In the genomic region with DNA sequence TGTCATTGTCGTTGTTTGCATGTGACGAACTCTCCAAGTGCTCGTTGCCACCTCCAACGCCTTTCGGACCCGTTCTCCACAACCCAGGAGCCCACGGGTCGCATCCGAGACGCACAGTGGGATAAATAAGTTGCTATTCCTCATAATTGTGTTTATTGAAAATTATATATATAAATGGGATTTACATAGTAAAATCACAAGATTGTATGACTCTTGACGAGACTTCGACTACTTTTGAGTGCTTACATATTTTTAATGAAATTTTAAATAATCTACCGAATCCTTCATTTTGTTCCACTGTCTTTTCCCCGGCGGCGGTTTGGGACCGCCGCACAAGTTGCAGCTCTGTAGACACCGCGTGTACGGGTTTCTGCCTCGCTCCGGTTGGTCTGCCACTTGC, we compare ENCODE assay signal across 1 fruit fly cellular context.
TF ChIP-seq lines count a peak whose summit lies in the region.

No protein-coding gene starts in this region.

TF ChIP-seq in whole organism, embryonic, 481 proteins besides CTCF, POLR2A, EP300 and RAD21 (continued from another document and continues in another):
- TF ChIP-seq CG11504 (tag; optimal IDR thresholded peaks at IDR 0.05; lab: Kevin White, UChicago): peak; percentile 36
- no peak for TF ChIP-seq CG7357 (GFP tag; IDR thresholded peaks at IDR 0.05; lab: Robert Waterston, UW)
- TF ChIP-seq gro (GFP tag; optimal IDR thresholded peaks at IDR 0.05; lab: Kevin White, UChicago): no peak
- no peak for TF ChIP-seq Deaf1 (tag; optimal IDR thresholded peaks at IDR 0.05; lab: Kevin White, UChicago)
- TF ChIP-seq Optix (GFP tag; IDR thresholded peaks at IDR 0.05; lab: Robert Waterston, UW): no peak
- no peak for TF ChIP-seq CG10543 (GFP tag; optimal IDR thresholded peaks at IDR 0.05; lab: Kevin White, UChicago)
- peak in 1 of 2 experiments; percentile 3 for TF ChIP-seq Hr78 (GFP tag; optimal IDR thresholded peaks at IDR 0.05; lab: Kevin White, UChicago)
- no peak for TF ChIP-seq tll (GFP tag; optimal IDR thresholded peaks at IDR 0.05; lab: Kevin White, UChicago)
- peak; percentile 68 for TF ChIP-seq row (GFP tag; IDR thresholded peaks at IDR 0.05; lab: Robert Waterston, UW)
- no peak for TF ChIP-seq D19A (tag; optimal IDR thresholded peaks at IDR 0.05; lab: Kevin White, UChicago)
- TF ChIP-seq CG15479 (GFP tag; optimal IDR thresholded peaks at IDR 0.05; lab: Kevin White, UChicago): no peak
- TF ChIP-seq CG8478 (optimal IDR thresholded peaks at IDR 0.05; lab: Kevin White, UChicago): no peak
- TF ChIP-seq disco-r (GFP tag; optimal IDR thresholded peaks at IDR 0.05; lab: Kevin White, UChicago): no peak
- no peak for TF ChIP-seq CG15269 (tag; optimal IDR thresholded peaks at IDR 0.05; lab: Kevin White, UChicago)
- TF ChIP-seq Neu2 (GFP tag; optimal IDR thresholded peaks at IDR 0.05; lab: Kevin White, UChicago; ENCODE audit: borderline replicate concordance): no peak
- no peak for TF ChIP-seq B-H2 (GFP tag; optimal IDR thresholded peaks at IDR 0.05; lab: Kevin White, UChicago)
- no peak for TF ChIP-seq Ravus (GFP tag; IDR thresholded peaks at IDR 0.05; lab: Robert Waterston, UW)
- TF ChIP-seq shn (GFP tag; optimal IDR thresholded peaks at IDR 0.05; lab: Kevin White, UChicago): no peak
- no peak for TF ChIP-seq slp2 (GFP tag; optimal IDR thresholded peaks at IDR 0.05; lab: Kevin White, UChicago)
- no peak for TF ChIP-seq HLH54F (GFP tag; optimal IDR thresholded peaks at IDR 0.05; lab: Kevin White, UChicago)
- TF ChIP-seq bowl (GFP tag; IDR thresholded peaks at IDR 0.05; lab: Robert Waterston, UW): no peak
- TF ChIP-seq phol (tag; optimal IDR thresholded peaks at IDR 0.05; lab: Kevin White, UChicago): peak; percentile 41
- TF ChIP-seq CG32772 (GFP tag; IDR thresholded peaks at IDR 0.05; lab: Robert Waterston, UW): 0 out of 2 replicates have a peak, but pooled peaks have one; percentile 28
- TF ChIP-seq Xbp1 (GFP tag; optimal IDR thresholded peaks at IDR 0.05; lab: Kevin White, UChicago): peak; percentile 16
- peak; percentile 44 for TF ChIP-seq CG7271 (tag; optimal IDR thresholded peaks at IDR 0.05; lab: Kevin White, UChicago)
- no peak for TF ChIP-seq her (GFP tag; optimal IDR thresholded peaks at IDR 0.05; lab: Kevin White, UChicago)
- TF ChIP-seq chm (GFP tag; IDR thresholded peaks at IDR 0.05; lab: Robert Waterston, UW): peak; percentile 64
- TF ChIP-seq Trl (optimal IDR thresholded peaks at IDR 0.05; lab: Kevin White, UChicago): no peak
- no peak for TF ChIP-seq Trl (GFP tag; optimal IDR thresholded peaks at IDR 0.05; lab: Kevin White, UChicago)
- TF ChIP-seq CG17912 (GFP tag; optimal IDR thresholded peaks at IDR 0.05; lab: Kevin White, UChicago): no peak
- TF ChIP-seq maf-S (GFP tag; optimal IDR thresholded peaks at IDR 0.05; lab: Kevin White, UChicago): no peak
- no peak for TF ChIP-seq CG12942 (GFP tag; optimal IDR thresholded peaks at IDR 0.05; lab: Kevin White, UChicago)
- TF ChIP-seq Max (GFP tag; optimal IDR thresholded peaks at IDR 0.05; lab: Kevin White, UChicago): no peak
- TF ChIP-seq CG3065 (GFP tag; optimal IDR thresholded peaks at IDR 0.05; lab: Kevin White, UChicago): no peak
- TF ChIP-seq nom (GFP tag; optimal IDR thresholded peaks at IDR 0.05; lab: Kevin White, UChicago): no peak
- 0 out of 3 replicates have a peak, but pooled peaks have one; percentile 29 for TF ChIP-seq so (GFP tag; IDR thresholded peaks at IDR 0.05; lab: Robert Waterston, UW)
- peak; percentile 19 for TF ChIP-seq az2 (GFP tag; optimal IDR thresholded peaks at IDR 0.05; lab: Kevin White, UChicago)
- TF ChIP-seq unpg (GFP tag; optimal IDR thresholded peaks at IDR 0.05; lab: Kevin White, UChicago): peak; percentile 44
- TF ChIP-seq lilli (GFP tag; optimal IDR thresholded peaks at IDR 0.05; lab: Kevin White, UChicago): peak; percentile 16
- peak in 1 of 2 experiments; percentile 35 for TF ChIP-seq Hr51 (GFP tag; optimal IDR thresholded peaks at IDR 0.05; lab: Kevin White, UChicago)
- TF ChIP-seq chif (GFP tag; optimal IDR thresholded peaks at IDR 0.05; lab: Kevin White, UChicago): peak in 1 of 2 experiments; percentile 3
- TF ChIP-seq CG8924 (tag; optimal IDR thresholded peaks at IDR 0.05; lab: Kevin White, UChicago): peak; percentile 27
- no peak for TF ChIP-seq stc (GFP tag; IDR thresholded peaks at IDR 0.05; lab: Robert Waterston, UW)
- peak; percentile 40; the same call in 1 of the 2 replicates for TF ChIP-seq wor (GFP tag; IDR thresholded peaks at IDR 0.05; lab: Robert Waterston, UW)
- TF ChIP-seq tx (GFP tag; optimal IDR thresholded peaks at IDR 0.05; lab: Kevin White, UChicago): no peak
- TF ChIP-seq CG33557 (GFP tag; optimal IDR thresholded peaks at IDR 0.05; lab: Kevin White, UChicago): peak; percentile 6
- TF ChIP-seq CG16779 (GFP tag; IDR thresholded peaks at IDR 0.05; lab: Robert Waterston, UW): no peak
- no peak for TF ChIP-seq H15 (GFP tag; IDR thresholded peaks at IDR 0.05; lab: Robert Waterston, UW)
- TF ChIP-seq prd (optimal IDR thresholded peaks at IDR 0.05; lab: Kevin White, UChicago): no peak
- peak; percentile 68 for TF ChIP-seq prd (GFP tag; IDR thresholded peaks at IDR 0.05; lab: Robert Waterston, UW)
- TF ChIP-seq CG10979 (tag; optimal IDR thresholded peaks at IDR 0.05; lab: Kevin White, UChicago): peak; percentile 56
- no peak for TF ChIP-seq BEAF-32 (GFP tag; optimal IDR thresholded peaks at IDR 0.05; lab: Kevin White, UChicago)
- TF ChIP-seq H2.0 (GFP tag; IDR thresholded peaks at IDR 0.05; lab: Robert Waterston, UW): 0 out of 2 replicates have a peak, but pooled peaks have one; percentile 33
- no peak for TF ChIP-seq CG12155 (GFP tag; optimal IDR thresholded peaks at IDR 0.05; lab: Kevin White, UChicago)
- TF ChIP-seq CG30020 (tag; optimal IDR thresholded peaks at IDR 0.05; lab: Kevin White, UChicago): no peak
- no peak for TF ChIP-seq NK7.1 (GFP tag; optimal IDR thresholded peaks at IDR 0.05; lab: Kevin White, UChicago)
- TF ChIP-seq CG10366 (GFP tag; IDR thresholded peaks at IDR 0.05; lab: Robert Waterston, UW): peak; percentile 55
- TF ChIP-seq sisA (GFP tag; IDR thresholded peaks at IDR 0.05; lab: Robert Waterston, UW): peak; percentile 25; the same call in 1 of the 2 replicates
- peak; percentile 18 for TF ChIP-seq CG14710 (tag; optimal IDR thresholded peaks at IDR 0.05; lab: Kevin White, UChicago)
- TF ChIP-seq ewg (GFP tag; optimal IDR thresholded peaks at IDR 0.05; lab: Kevin White, UChicago): peak; percentile 36
- TF ChIP-seq fd96Cb (tag; optimal IDR thresholded peaks at IDR 0.05; lab: Kevin White, UChicago): peak; percentile 31
- peak; percentile 1 for TF ChIP-seq ind (GFP tag; optimal IDR thresholded peaks at IDR 0.05; lab: Kevin White, UChicago)
- peak; percentile 33 for TF ChIP-seq CG10209 (GFP tag; optimal IDR thresholded peaks at IDR 0.05; lab: Kevin White, UChicago)
- TF ChIP-seq Nf-YB (GFP tag; optimal IDR thresholded peaks at IDR 0.05; lab: Kevin White, UChicago): peak; percentile 27
- no peak for TF ChIP-seq caup (GFP tag; optimal IDR thresholded peaks at IDR 0.05; lab: Kevin White, UChicago; ENCODE audit: severe bottlenecking)
- peak; percentile 27 for TF ChIP-seq CG16815 (GFP tag; optimal IDR thresholded peaks at IDR 0.05; lab: Kevin White, UChicago)
- TF ChIP-seq ci (GFP tag; IDR thresholded peaks at IDR 0.05; lab: Robert Waterston, UW): peak; percentile 79
- no peak for TF ChIP-seq HLH4C (GFP tag; IDR thresholded peaks at IDR 0.05; lab: Robert Waterston, UW; ENCODE audit: partially characterized antibody)
- peak; percentile 20 for TF ChIP-seq Chrac-16 (GFP tag; optimal IDR thresholded peaks at IDR 0.05; lab: Kevin White, UChicago)
- peak; percentile 35 for TF ChIP-seq CG13424 (tag; optimal IDR thresholded peaks at IDR 0.05; lab: Kevin White, UChicago)
- TF ChIP-seq Abd-B (GFP tag; optimal IDR thresholded peaks at IDR 0.05; lab: Kevin White, UChicago): no peak
- peak in 1 of 2 experiments; percentile 80 for TF ChIP-seq bsh (GFP tag; optimal IDR thresholded peaks at IDR 0.05; lab: Kevin White, UChicago)
- peak; percentile 32 for TF ChIP-seq CG8388 (GFP tag; optimal IDR thresholded peaks at IDR 0.05; lab: Kevin White, UChicago)
- peak; percentile 34 for TF ChIP-seq CG10267 (tag; optimal IDR thresholded peaks at IDR 0.05; lab: Kevin White, UChicago)
- no peak for TF ChIP-seq psq (GFP tag; optimal IDR thresholded peaks at IDR 0.05; lab: Kevin White, UChicago)
- TF ChIP-seq CG9876 (GFP tag; optimal IDR thresholded peaks at IDR 0.05; lab: Kevin White, UChicago): no peak
- no peak for TF ChIP-seq CG8281 (tag; optimal IDR thresholded peaks at IDR 0.05; lab: Kevin White, UChicago)
- TF ChIP-seq C15 (GFP tag; IDR thresholded peaks at IDR 0.05; lab: Robert Waterston, UW): no peak
- peak; percentile 68 for TF ChIP-seq zen (tag; optimal IDR thresholded peaks at IDR 0.05; lab: Kevin White, UChicago)
- TF ChIP-seq Dad (GFP tag; optimal IDR thresholded peaks at IDR 0.05; lab: Kevin White, UChicago): no peak
- TF ChIP-seq B-H1 (GFP tag; IDR thresholded peaks at IDR 0.05; lab: Robert Waterston, UW): no peak
- 0 out of 2 replicates have a peak, but pooled peaks have one; percentile 38 for TF ChIP-seq CG4404 (GFP tag; IDR thresholded peaks at IDR 0.05; lab: Robert Waterston, UW)
- TF ChIP-seq trem (tag; optimal IDR thresholded peaks at IDR 0.05; lab: Kevin White, UChicago): peak; percentile 17
- no peak for TF ChIP-seq salm (tag; optimal IDR thresholded peaks at IDR 0.05; lab: Kevin White, UChicago)
- no peak for TF ChIP-seq CG11456 (GFP tag; IDR thresholded peaks at IDR 0.05; lab: Robert Waterston, UW)
- TF ChIP-seq bcd (GFP tag; optimal IDR thresholded peaks at IDR 0.05; lab: Kevin White, UChicago): no peak
- no peak for TF ChIP-seq Dfd (GFP tag; optimal IDR thresholded peaks at IDR 0.05; lab: Kevin White, UChicago)
- TF ChIP-seq seq (GFP tag; IDR thresholded peaks at IDR 0.05; lab: Robert Waterston, UW): peak; percentile 33; the same call in 1 of the 2 replicates
- peak; percentile 43 for TF ChIP-seq Ets65A (GFP tag; lab: Kevin White, UChicago)
- TF ChIP-seq CG7372 (GFP tag; IDR thresholded peaks at IDR 0.05; lab: Robert Waterston, UW): no peak
- TF ChIP-seq ac (GFP tag; optimal IDR thresholded peaks at IDR 0.05; lab: Kevin White, UChicago): peak; percentile 35
- no peak for TF ChIP-seq MTF-1 (GFP tag; optimal IDR thresholded peaks at IDR 0.05; lab: Kevin White, UChicago; ENCODE audit: borderline replicate concordance)
- TF ChIP-seq CG30431 (GFP tag; optimal IDR thresholded peaks at IDR 0.05; lab: Kevin White, UChicago): peak; percentile 33
- TF ChIP-seq Dp (GFP tag; optimal IDR thresholded peaks at IDR 0.05; lab: Kevin White, UChicago): no peak
- no peak for TF ChIP-seq stwl (tag; optimal IDR thresholded peaks at IDR 0.05; lab: Kevin White, UChicago)
- no peak for TF ChIP-seq CG15011 (GFP tag; optimal IDR thresholded peaks at IDR 0.05; lab: Kevin White, UChicago)
- no peak for TF ChIP-seq slbo (GFP tag; IDR thresholded peaks at IDR 0.05; lab: Robert Waterston, UW)
- TF ChIP-seq NFAT (GFP tag; IDR thresholded peaks at IDR 0.05; lab: Robert Waterston, UW): no peak
- TF ChIP-seq CG17802 (tag; optimal IDR thresholded peaks at IDR 0.05; lab: Kevin White, UChicago): no peak
- TF ChIP-seq zfh1 (GFP tag; IDR thresholded peaks at IDR 0.05; lab: Robert Waterston, UW): 0 out of 3 replicates have a peak, but pooled peaks have one; percentile 11
- TF ChIP-seq gsb-n (tag; optimal IDR thresholded peaks at IDR 0.05; lab: Kevin White, UChicago): peak; percentile 12
- no peak for TF ChIP-seq Rx (GFP tag; IDR thresholded peaks at IDR 0.05; lab: Robert Waterston, UW)
- no peak for TF ChIP-seq Meics (GFP tag; optimal IDR thresholded peaks at IDR 0.05; lab: Kevin White, UChicago)
- TF ChIP-seq kay (GFP tag; optimal IDR thresholded peaks at IDR 0.05; lab: Kevin White, UChicago): no peak
- no peak for TF ChIP-seq crp (GFP tag; optimal IDR thresholded peaks at IDR 0.05; lab: Kevin White, UChicago)
- no peak for TF ChIP-seq CG6765 (GFP tag; optimal IDR thresholded peaks at IDR 0.05; lab: Kevin White, UChicago)
- no peak for TF ChIP-seq HmgD (GFP tag; optimal IDR thresholded peaks at IDR 0.05; lab: Kevin White, UChicago)
- TF ChIP-seq CG15601 (tag; optimal IDR thresholded peaks at IDR 0.05; lab: Kevin White, UChicago): peak; percentile 26
- no peak for TF ChIP-seq mirr (GFP tag; optimal IDR thresholded peaks at IDR 0.05; lab: Kevin White, UChicago)
- TF ChIP-seq CG14050 (GFP tag; IDR thresholded peaks at IDR 0.05; lab: Robert Waterston, UW): no peak; the same call in 2 of the 3 replicates
- peak; percentile 24 for TF ChIP-seq CoRest (tag; optimal IDR thresholded peaks at IDR 0.05; lab: Kevin White, UChicago)
- peak; percentile 57 for TF ChIP-seq Sox102F (GFP tag; optimal IDR thresholded peaks at IDR 0.05; lab: Kevin White, UChicago)
- no peak for TF ChIP-seq CG3163 (GFP tag; optimal IDR thresholded peaks at IDR 0.05; lab: Kevin White, UChicago)
- TF ChIP-seq CG18764 (GFP tag; optimal IDR thresholded peaks at IDR 0.05; lab: Kevin White, UChicago): no peak
- peak; percentile 19 for TF ChIP-seq CG6254 (GFP tag; optimal IDR thresholded peaks at IDR 0.05; lab: Kevin White, UChicago)
- TF ChIP-seq pita (GFP tag; optimal IDR thresholded peaks at IDR 0.05; lab: Kevin White, UChicago): no peak
- no peak for TF ChIP-seq Dip2 (GFP tag; IDR thresholded peaks at IDR 0.05; lab: Robert Waterston, UW)
- TF ChIP-seq CG11695 (GFP tag; IDR thresholded peaks at IDR 0.05; lab: Robert Waterston, UW): no peak
- peak; percentile 31 for TF ChIP-seq CG1529 (GFP tag; optimal IDR thresholded peaks at IDR 0.05; lab: Kevin White, UChicago)
- no peak for TF ChIP-seq sqz (GFP tag; optimal IDR thresholded peaks at IDR 0.05; lab: Kevin White, UChicago)
- no peak for TF ChIP-seq CG1792 (GFP tag; optimal IDR thresholded peaks at IDR 0.05; lab: Kevin White, UChicago)
- TF ChIP-seq CG6175 (GFP tag; IDR thresholded peaks at IDR 0.05; lab: Robert Waterston, UW): no peak
- no peak for TF ChIP-seq CG12769 (tag; optimal IDR thresholded peaks at IDR 0.05; lab: Kevin White, UChicago)
- TF ChIP-seq ase (GFP tag; IDR thresholded peaks at IDR 0.05; lab: Robert Waterston, UW): no peak
- TF ChIP-seq CG4707 (GFP tag; optimal IDR thresholded peaks at IDR 0.05; lab: Kevin White, UChicago): peak; percentile 64
- peak; percentile 57 for TF ChIP-seq nmo (GFP tag; optimal IDR thresholded peaks at IDR 0.05; lab: Kevin White, UChicago)
- no peak for TF ChIP-seq sna (GFP tag; IDR thresholded peaks at IDR 0.05; lab: Robert Waterston, UW; ENCODE audit: partially characterized antibody)
- no peak for TF ChIP-seq trh (GFP tag; optimal IDR thresholded peaks at IDR 0.05; lab: Kevin White, UChicago)
- TF ChIP-seq CG31365 (tag; optimal IDR thresholded peaks at IDR 0.05; lab: Kevin White, UChicago): no peak
- no peak for TF ChIP-seq CG2875 (GFP tag; optimal IDR thresholded peaks at IDR 0.05; lab: Kevin White, UChicago)
